Fruit fly (Drosophila melanogaster) whole organism, larva: ENCODE measurements around the gene CG46059.

Source experiments
- noc ChIP-seq: fragments of 200-800 bp; sonication (Bioruptor generic); optimal IDR thresholded peaks from 3 replicates; lab custom pipeline; 2019; ENCODE audit warnings: missing biosample characterization, mild to moderate bottlenecking, missing genetic modification characterization, moderate library complexity

CG46059 gene

dm6 chr2L:19183687-19184086 is at the start of gene CG46059:
Gene CG46059, minus strand, starts transcription at chr2L:19183787.
- TF ChIP-seq noc (tag; lab: Kevin White, UChicago): no peak

DNA sequence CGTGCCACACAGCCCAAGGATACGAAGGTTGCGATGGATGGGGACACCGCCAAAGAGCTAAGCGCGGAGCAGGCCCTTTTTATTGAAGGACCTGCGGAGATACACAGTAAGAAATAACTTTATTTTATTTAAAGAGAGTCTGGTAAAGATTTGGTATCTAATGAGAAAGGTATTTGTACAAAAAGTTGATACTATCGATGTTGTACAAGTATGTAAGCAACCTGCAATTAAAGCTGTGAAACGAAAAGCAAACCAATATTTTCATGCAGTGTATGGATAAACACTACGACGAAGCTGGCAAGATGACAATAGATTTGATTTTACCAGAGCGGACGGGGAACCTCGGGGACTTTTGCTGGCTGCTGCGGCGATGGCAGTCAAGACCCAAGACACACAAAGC is 49.7 kb upstream of the CG46059 start:
- no peak for TF ChIP-seq noc (tag; lab: Kevin White, UChicago)

dm6 chr2L:19230518-19230917 is 46.9 kb upstream of the CG46059 start:
- no peak for TF ChIP-seq noc (tag; lab: Kevin White, UChicago)

- TF ChIP-seq noc (tag; lab: Kevin White, UChicago): no peak
These were observed 45.5 kb upstream of the CG46059 start for dm6 chr2L:19229059-19229458.

- no peak for TF ChIP-seq noc (tag; lab: Kevin White, UChicago)
These were observed 44.1 kb upstream of the CG46059 start for dm6 chr2L:19227656-19228055.

DNA sequence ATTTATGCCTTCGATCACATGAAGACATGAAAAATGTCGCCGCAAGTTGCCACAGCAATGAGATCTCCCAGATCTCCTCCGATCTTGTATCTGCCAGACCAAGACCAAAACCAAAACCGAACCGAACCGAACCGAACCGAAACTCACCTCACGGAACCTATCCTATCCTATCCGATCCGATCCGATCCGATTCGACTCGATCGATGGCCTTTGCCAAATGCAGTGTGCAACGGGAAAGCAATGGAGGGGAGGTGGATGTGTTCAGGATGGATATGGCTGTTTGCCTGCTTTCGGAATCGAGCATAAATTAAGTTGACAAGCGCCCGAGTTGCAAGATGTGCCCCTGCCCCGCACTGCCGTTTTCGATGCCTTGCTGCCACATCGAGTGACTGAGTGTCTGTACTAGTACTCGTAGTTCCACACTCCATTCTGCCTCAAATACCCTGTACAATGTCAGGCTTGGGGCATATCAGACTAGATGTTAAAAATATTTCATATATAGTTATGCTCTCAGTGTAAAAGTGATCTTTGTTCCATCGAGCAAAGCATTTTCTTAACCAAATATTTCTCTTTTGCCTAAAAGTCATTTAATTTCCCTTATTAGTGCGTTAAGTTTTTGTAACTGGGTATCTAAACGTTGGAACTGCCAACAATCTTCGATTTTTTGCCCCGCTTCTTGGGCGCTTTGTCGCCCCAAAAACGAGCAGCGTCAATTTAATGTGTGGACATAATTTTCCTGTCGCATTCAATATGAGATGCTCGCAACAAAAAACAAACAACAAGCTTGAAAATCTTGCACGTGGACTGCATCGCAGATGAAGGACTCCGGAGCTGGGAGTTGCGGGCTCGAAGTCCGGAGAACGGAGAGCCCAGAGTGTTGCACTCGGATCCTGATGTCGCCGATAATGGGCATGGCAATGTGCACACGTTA is 42.7 kb upstream of the CG46059 start:
- TF ChIP-seq noc (tag; lab: Kevin White, UChicago): no peak

- TF ChIP-seq noc (tag; lab: Kevin White, UChicago): no peak
These were observed 38.7 kb upstream of the CG46059 start for dm6 chr2L:19222311-19222710.

- no peak for TF ChIP-seq noc (tag; lab: Kevin White, UChicago)
These were observed 36.5 kb upstream of the CG46059 start for dm6 chr2L:19220036-19220612.

DNA sequence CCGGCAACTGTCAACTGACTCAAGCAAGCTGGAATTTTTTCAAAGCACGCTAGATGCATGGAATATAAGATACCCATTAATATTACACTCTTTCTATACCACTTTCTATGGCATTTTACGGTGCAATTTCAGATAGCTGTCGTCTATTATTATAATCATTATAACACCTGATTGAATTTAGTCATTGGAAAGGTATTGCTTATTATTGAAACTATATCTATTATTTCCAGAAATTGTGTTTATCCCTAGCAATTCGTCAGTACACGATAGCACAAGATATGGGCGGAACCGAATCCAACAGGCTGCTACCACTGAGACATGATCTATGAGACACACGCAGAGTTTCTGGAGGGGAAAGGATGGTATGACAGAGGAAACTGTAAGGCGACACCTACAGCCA is 35.9 kb upstream of the CG46059 start:
- no peak for TF ChIP-seq noc (tag; lab: Kevin White, UChicago)

DNA sequence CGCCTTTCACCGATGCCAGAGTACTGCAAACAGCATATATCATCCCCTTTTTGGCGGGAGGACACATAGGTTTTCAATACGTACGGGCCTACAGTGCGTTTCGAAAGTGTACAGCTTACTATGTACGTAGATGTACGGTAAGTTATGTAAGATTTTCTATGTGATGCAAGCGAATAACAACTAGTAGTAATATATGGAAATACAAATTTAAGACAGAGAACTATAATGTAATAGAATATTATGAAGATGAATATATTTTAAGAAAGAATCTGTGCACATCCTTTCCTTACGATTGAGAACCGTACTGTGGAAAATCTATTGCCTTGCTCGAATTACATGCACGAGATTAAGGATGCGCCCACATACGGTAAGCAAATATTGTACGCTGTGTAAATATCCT is 34.3 kb upstream of the CG46059 start:
- no peak for TF ChIP-seq noc (tag; lab: Kevin White, UChicago)

- TF ChIP-seq noc (tag; lab: Kevin White, UChicago): no peak
These were observed 28.8 kb upstream of the CG46059 start for dm6 chr2L:19212401-19212800.

- no peak for TF ChIP-seq noc (tag; lab: Kevin White, UChicago)
These were observed 25.3 kb upstream of the CG46059 start for dm6 chr2L:19208874-19209273.

- no peak for TF ChIP-seq noc (tag; lab: Kevin White, UChicago)
These were observed 21.0 kb upstream of the CG46059 start for dm6 chr2L:19204546-19204945.

- no peak for TF ChIP-seq noc (tag; lab: Kevin White, UChicago)
These were observed 18.3 kb upstream of the CG46059 start for dm6 chr2L:19201841-19202240.

dm6 chr2L:19200211-19200610 is 16.6 kb upstream of the CG46059 start:
- no peak for TF ChIP-seq noc (tag; lab: Kevin White, UChicago)

DNA sequence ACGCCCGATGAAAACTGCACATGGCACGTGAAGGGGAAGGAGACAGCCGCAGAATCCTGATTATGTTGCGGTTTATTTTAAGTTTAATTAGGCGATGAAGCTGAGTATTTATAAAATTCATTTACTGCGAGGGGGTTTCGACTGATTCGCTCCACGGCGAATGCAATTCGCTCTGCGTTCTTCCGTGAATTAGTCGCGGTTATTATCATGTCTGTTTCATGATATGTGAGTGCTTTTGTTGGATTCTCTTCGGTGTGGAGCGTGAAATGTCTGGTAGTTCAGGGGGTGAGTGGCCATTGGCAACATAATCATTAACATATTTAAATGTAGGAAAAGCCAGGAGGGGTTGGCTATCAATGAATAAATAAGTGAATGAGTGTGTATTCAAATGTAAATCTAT is 14.8 kb upstream of the CG46059 start:
- no peak for TF ChIP-seq noc (tag; lab: Kevin White, UChicago)
